Worm (Caenorhabditis elegans): ENCODE measurements around the gene srw-130.
"Not testable (repeated sequence)": the region's sequence is repeated elsewhere in the genome, so short reads cannot be mapped to it uniquely, and the experiment has no call there.

DNA sequence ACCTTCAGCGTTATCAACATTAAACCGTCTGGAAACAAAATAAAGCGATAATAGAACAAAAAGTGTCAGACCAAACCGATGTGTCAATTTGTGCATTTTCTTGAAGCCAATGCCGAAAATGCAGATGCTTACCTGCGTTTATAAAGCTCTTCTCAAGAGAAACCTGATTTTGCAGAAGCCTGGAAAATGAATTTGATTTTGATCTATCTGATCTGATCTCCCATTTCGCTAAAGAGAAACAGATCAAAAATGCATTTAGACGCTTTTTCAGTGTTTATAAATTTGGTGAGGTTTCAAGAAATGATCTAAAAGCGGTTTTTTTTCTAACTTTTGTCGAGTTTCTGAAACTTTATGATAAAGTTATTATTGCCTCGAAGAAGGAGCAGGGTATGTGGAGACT, 14.1 kb upstream of the srw-130 start, which contains the start of gene T24A6.16:
- TF ChIP-seq dao-5, him-1, W03F9.2 (tag; optimal IDR thresholded peaks at IDR 0.05): not testable (repeated sequence)

All from whole organism, L4/young adult.